Worm (Caenorhabditis elegans) whole organism, L4/young adult: ENCODE data around the gene K03H1.11.

Experiments
- W03F9.2 ChIP-seq: fragments of 150-350 bp; optimal IDR thresholded peaks from 2 replicates; lab custom pipeline; 2014; ENCODE audit warnings: missing biosample characterization, missing genetic modification characterization
- dao-5 ChIP-seq: sonication (generic microtip); optimal IDR thresholded peaks from 2 replicates; lab custom pipeline; 2016; ENCODE audit warnings: missing genotype, missing genetic modification characterization, moderate library complexity, missing compliant biosample characterization
- him-1 ChIP-seq: sonication (generic microtip); optimal IDR thresholded peaks from 2 replicates; lab custom pipeline; 2016; ENCODE audit warnings: missing genotype, missing genetic modification reagents, missing genetic modification characterization, missing compliant biosample characterization

DNA sequence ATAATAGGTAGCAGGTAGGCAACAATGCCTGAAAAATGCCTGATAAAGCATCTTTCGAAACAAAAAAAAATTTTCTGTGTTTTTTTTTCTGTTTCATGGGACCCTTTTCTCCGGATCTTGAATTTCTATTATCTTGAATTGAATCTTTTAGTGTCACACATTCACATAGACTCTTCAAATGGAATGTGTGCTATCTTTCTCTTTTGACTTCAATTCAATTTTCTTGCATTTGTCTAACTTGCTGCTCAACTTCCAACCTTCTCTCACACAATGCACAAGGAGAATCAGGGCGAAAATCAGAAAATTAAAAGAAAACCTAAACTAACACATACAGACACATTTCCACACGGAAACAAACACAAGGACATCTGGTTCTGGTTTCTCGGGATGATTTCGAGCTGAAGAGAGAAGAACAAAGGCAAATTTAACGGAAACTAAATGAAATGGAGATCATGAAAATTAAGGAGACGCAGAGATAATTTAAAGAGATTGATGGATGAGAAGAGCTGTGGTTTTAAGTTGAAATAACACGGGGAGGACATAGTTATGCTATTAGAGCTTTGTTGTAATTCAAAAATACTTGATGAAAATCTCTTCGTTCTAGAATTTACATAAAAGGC, 20.5 kb upstream of the K03H1.11 start:
- TF ChIP-seq him-1 = no peak
- no peak for TF ChIP-seq dao-5 (tag; lab: Kevin White, UChicago)
- TF ChIP-seq W03F9.2 = no peak
